Fruit fly (Drosophila melanogaster) whole organism, embryonic: ENCODE data around the gene Papss.

Experiments used
- CG10462 ChIP-seq: fragments of 200-800 bp; sonication (Bioruptor generic); optimal IDR thresholded peaks from 2 replicates; lab custom pipeline; 2016; ENCODE audit warnings: missing biosample characterization, missing genetic modification characterization
- CG10979 ChIP-seq: fragments of 200-800 bp; sonication (Bioruptor generic); optimal IDR thresholded peaks from 2 replicates; lab custom pipeline; 2018; ENCODE audit warnings: missing biosample characterization, mild to moderate bottlenecking, missing genetic modification characterization, moderate library complexity
- CG11695 ChIP-seq: fragments of 200-800 bp; sonication (Bioruptor generic); IDR thresholded peaks from 3 replicates; pipeline ENCODE4 v1.3.6; 2022; ENCODE audit warnings: missing biosample characterization, missing genetic modification characterization
- CG11696 ChIP-seq: fragments of 200-800 bp; sonication (Bioruptor generic); IDR thresholded peaks from 2 replicates; pipeline ENCODE4 v1.3.6; 2022; ENCODE audit warnings: missing biosample characterization, missing genetic modification characterization
- CG1233 ChIP-seq: fragments of 200-800 bp; sonication (Bioruptor generic); optimal IDR thresholded peaks from 4 replicates; lab custom pipeline; 2018; ENCODE audit warnings: missing biosample characterization, mild to moderate bottlenecking, missing genetic modification characterization
- CG13296 ChIP-seq: fragments of 200-800 bp; sonication (Bioruptor generic); optimal IDR thresholded peaks from 3 replicates; lab custom pipeline; 2018; ENCODE audit warnings: missing biosample characterization, mild to moderate bottlenecking, missing genetic modification characterization
- CG14014 ChIP-seq: fragments of 200-800 bp; sonication (Bioruptor generic); IDR thresholded peaks from 2 replicates; pipeline ENCODE4 v1.3.6; 2022; ENCODE audit warnings: missing biosample characterization, missing genetic modification characterization
- CG14441 ChIP-seq: fragments of 200-800 bp; sonication (Bioruptor generic); IDR thresholded peaks from 2 replicates; pipeline ENCODE4 v1.3.6; 2022; ENCODE audit warnings: missing biosample characterization, missing genetic modification characterization
- CG17829 ChIP-seq: fragments of 200-800 bp; optimal IDR thresholded peaks from 2 replicates; lab custom pipeline; 2019; ENCODE audit warnings: missing biosample characterization, mild to moderate bottlenecking, missing genetic modification characterization, moderate library complexity
- CG2120 ChIP-seq: fragments of 200-800 bp; sonication (Bioruptor generic); optimal IDR thresholded peaks from 3 replicates; lab custom pipeline; 2016; ENCODE audit warnings: missing biosample characterization, missing genetic modification characterization
- CG32772 ChIP-seq: fragments of 200-800 bp; sonication (Bioruptor generic); IDR thresholded peaks from 2 replicates; pipeline ENCODE4 v1.3.6; 2022; ENCODE audit warnings: missing biosample characterization, missing genetic modification characterization
- CG3407 ChIP-seq: fragments of 200-800 bp; sonication (Bioruptor generic); optimal IDR thresholded peaks from 2 replicates; lab custom pipeline; 2018; ENCODE audit warnings: missing biosample characterization, mild to moderate bottlenecking, missing genetic modification characterization
- CG6683 ChIP-seq: fragments of 200-800 bp; sonication (Bioruptor generic); optimal IDR thresholded peaks from 2 replicates; lab custom pipeline; 2017; ENCODE audit warnings: missing biosample characterization, mild to moderate bottlenecking, missing genetic modification characterization, missing genetic modification reagents
- CG6689 ChIP-seq: fragments of 200-800 bp; sonication (Bioruptor generic); IDR thresholded peaks from 2 replicates; pipeline ENCODE4 v1.3.6; 2022; ENCODE audit warnings: missing biosample characterization, missing genetic modification characterization
- CG6854 ChIP-seq: fragments of 200-800 bp; sonication (Bioruptor generic); optimal IDR thresholded peaks from 3 replicates; lab custom pipeline; 2017; ENCODE audit warnings: missing biosample characterization, mild to moderate bottlenecking, missing genetic modification characterization
- CG7372 ChIP-seq: fragments of 200-800 bp; sonication (Bioruptor generic); IDR thresholded peaks from 2 replicates; pipeline ENCODE4 v1.3.6; 2022; ENCODE audit warnings: missing biosample characterization, missing genetic modification characterization
- CG7786 ChIP-seq: fragments of 200-800 bp; sonication (Bioruptor generic); optimal IDR thresholded peaks from 2 replicates; lab custom pipeline; 2016; ENCODE audit warnings: missing biosample characterization, missing genetic modification characterization
- CG7839 ChIP-seq: fragments of 200-800 bp; sonication (Bioruptor generic); optimal IDR thresholded peaks from 3 replicates; lab custom pipeline; 2018; ENCODE audit warnings: missing biosample characterization, mild to moderate bottlenecking, missing genetic modification characterization, moderate library complexity
- CG7963 ChIP-seq: fragments of 200-800 bp; sonication (Bioruptor generic); IDR thresholded peaks from 3 replicates; pipeline ENCODE4 v1.3.6; 2022; ENCODE audit warnings: missing biosample characterization, missing genetic modification characterization; ENCODE audit not compliant: partially characterized antibody
- CG8765 ChIP-seq: fragments of 200-800 bp; sonication (Bioruptor generic); IDR thresholded peaks from 2 replicates; pipeline ENCODE4 v1.3.6; 2022; ENCODE audit warnings: missing biosample characterization, missing genetic modification characterization
- CG8944 ChIP-seq: fragments of 200-800 bp; sonication (Bioruptor generic); optimal IDR thresholded peaks from 3 replicates; lab custom pipeline; 2016; ENCODE audit warnings: missing biosample characterization, missing genetic modification characterization
- CG9932 ChIP-seq: fragments of 200-800 bp; sonication (Bioruptor generic); IDR thresholded peaks from 2 replicates; pipeline ENCODE4 v1.3.6; 2022; ENCODE audit warnings: missing biosample characterization, missing genetic modification characterization
- Dip2 ChIP-seq: fragments of 200-800 bp; sonication (Bioruptor generic); IDR thresholded peaks from 2 replicates; pipeline ENCODE4 v1.3.6; 2022; ENCODE audit warnings: missing biosample characterization, missing genetic modification characterization
- Fer1 ChIP-seq: fragments of 200-800 bp; sonication (Bioruptor generic); optimal IDR thresholded peaks from 2 replicates; lab custom pipeline; 2017; ENCODE audit warnings: missing biosample characterization, mild to moderate bottlenecking, missing genetic modification characterization
- HLH3B ChIP-seq: fragments of 200-800 bp; sonication (Bioruptor generic); IDR thresholded peaks from 2 replicates; pipeline ENCODE4 v1.3.6; 2022; ENCODE audit warnings: missing biosample characterization, missing genetic modification characterization
- Mad ChIP-seq: fragments of 200-800 bp; sonication (Bioruptor generic); optimal IDR thresholded peaks from 2 replicates; lab custom pipeline; 2016; ENCODE audit warnings: missing biosample characterization, missing genetic modification characterization
- PHDP ChIP-seq: fragments of 200-800 bp; sonication (Bioruptor generic); optimal IDR thresholded peaks from 3 replicates; lab custom pipeline; 2018; ENCODE audit warnings: missing biosample characterization, mild to moderate bottlenecking, missing genetic modification characterization, moderate library complexity
- Ssrp ChIP-seq: fragments of 200-800 bp; sonication (Bioruptor generic); optimal IDR thresholded peaks from 2 replicates; lab custom pipeline; 2018; ENCODE audit warnings: missing biosample characterization, mild to moderate bottlenecking, missing genetic modification characterization, moderate library complexity
- Trl ChIP-seq, 3 experiments: fragments of >200 bp in 2 of 3; fragments of 200-800 bp in 1 of 3; sonication (Bioruptor generic) in 1 of 3; optimal IDR thresholded peaks; 2 replicates in 1 of 3; 3 replicates in 2 of 3; lab custom pipeline; 2016 to 2017; ENCODE audit warnings: missing biosample characterization in 1 of 3, missing genetic modification characterization in 1 of 3
- az2 ChIP-seq: fragments of 200-800 bp; sonication (Bioruptor generic); optimal IDR thresholded peaks from 3 replicates; lab custom pipeline; 2016; ENCODE audit warnings: missing biosample characterization, missing genetic modification characterization
- dpn ChIP-seq, 2 experiments: fragments of 200-800 bp; sonication (Bioruptor generic); optimal IDR thresholded peaks; 3 replicates each; lab custom pipeline; 2016; ENCODE audit warnings: missing biosample characterization in 2 of 2, missing genetic modification characterization in 2 of 2
- fd96Cb ChIP-seq: fragments of 200-800 bp; sonication (Bioruptor generic); optimal IDR thresholded peaks from 2 replicates; lab custom pipeline; 2018; ENCODE audit warnings: missing biosample characterization, mild to moderate bottlenecking, missing genetic modification characterization, moderate library complexity
- gcm2 ChIP-seq: fragments of 200-800 bp; sonication (Bioruptor generic); optimal IDR thresholded peaks from 2 replicates; lab custom pipeline; 2016; ENCODE audit warnings: missing biosample characterization, missing genetic modification characterization
- gem ChIP-seq: fragments of 200-800 bp; sonication (Bioruptor generic); optimal IDR thresholded peaks from 2 replicates; lab custom pipeline; 2019; ENCODE audit warnings: missing biosample characterization, mild to moderate bottlenecking, missing genetic modification characterization, moderate library complexity
- ham ChIP-seq: fragments of 200-800 bp; sonication (Bioruptor generic); IDR thresholded peaks from 2 replicates; pipeline ENCODE4 v1.3.6; 2022; ENCODE audit warnings: missing biosample characterization, missing genetic modification characterization
- ind ChIP-seq: fragments of 200-800 bp; sonication (Bioruptor generic); optimal IDR thresholded peaks from 3 replicates; lab custom pipeline; 2016; ENCODE audit warnings: missing biosample characterization, missing genetic modification characterization
- lab ChIP-seq: fragments of 200-800 bp; sonication (Bioruptor generic); optimal IDR thresholded peaks from 3 replicates; lab custom pipeline; 2017; ENCODE audit warnings: missing biosample characterization, missing genetic modification characterization, mild to moderate bottlenecking, moderate library complexity, missing genetic modification reagents
- oc ChIP-seq: fragments of 200-800 bp; sonication (Bioruptor generic); optimal IDR thresholded peaks from 2 replicates; lab custom pipeline; 2018; ENCODE audit warnings: missing biosample characterization, mild to moderate bottlenecking, missing genetic modification characterization, moderate library complexity
- otp ChIP-seq: fragments of 200-800 bp; sonication (Bioruptor generic); IDR thresholded peaks from 3 replicates; pipeline ENCODE4, ENCODE4 v1.3.6; 2022; ENCODE audit warnings: missing biosample characterization, missing genetic modification characterization
- pnt ChIP-seq: fragments of 200-800 bp; sonication (Bioruptor generic); optimal IDR thresholded peaks from 3 replicates; lab custom pipeline; 2016; ENCODE audit warnings: missing biosample characterization, missing genetic modification characterization
- row ChIP-seq: fragments of 200-800 bp; sonication (Bioruptor generic); IDR thresholded peaks from 3 replicates; pipeline ENCODE4 v1.3.6; 2022; ENCODE audit warnings: missing biosample characterization, missing genetic modification characterization
- sim ChIP-seq: fragments of 200-800 bp; sonication (Bioruptor generic); IDR thresholded peaks from 2 replicates; pipeline ENCODE4 v1.3.6; 2022; ENCODE audit warnings: missing biosample characterization, missing genetic modification characterization
- tin ChIP-seq: fragments of 200-800 bp; sonication (Bioruptor generic); optimal IDR thresholded peaks from 3 replicates; lab custom pipeline; 2016; ENCODE audit warnings: missing biosample characterization, missing genetic modification characterization
- tio ChIP-seq: fragments of 200-800 bp; sonication (Bioruptor generic); optimal IDR thresholded peaks from 2 replicates; lab custom pipeline; 2017; ENCODE audit warnings: missing biosample characterization, missing genetic modification characterization, inconsistent platforms
- trem ChIP-seq: fragments of 200-800 bp; optimal IDR thresholded peaks from 3 replicates; lab custom pipeline; 2019; ENCODE audit warnings: missing biosample characterization, mild to moderate bottlenecking, missing genetic modification characterization, moderate library complexity
- tup ChIP-seq: fragments of 200-800 bp; sonication (Bioruptor generic); optimal IDR thresholded peaks from 2 replicates; lab custom pipeline; 2016; ENCODE audit warnings: missing biosample characterization, mild to moderate bottlenecking, missing genetic modification characterization, moderate library complexity
- zen ChIP-seq: fragments of 200-800 bp; sonication (Bioruptor generic); optimal IDR thresholded peaks from 3 replicates; lab custom pipeline; 2018; ENCODE audit warnings: missing biosample characterization, mild to moderate bottlenecking, missing genetic modification characterization, moderate library complexity

Gene Papss

DNA sequence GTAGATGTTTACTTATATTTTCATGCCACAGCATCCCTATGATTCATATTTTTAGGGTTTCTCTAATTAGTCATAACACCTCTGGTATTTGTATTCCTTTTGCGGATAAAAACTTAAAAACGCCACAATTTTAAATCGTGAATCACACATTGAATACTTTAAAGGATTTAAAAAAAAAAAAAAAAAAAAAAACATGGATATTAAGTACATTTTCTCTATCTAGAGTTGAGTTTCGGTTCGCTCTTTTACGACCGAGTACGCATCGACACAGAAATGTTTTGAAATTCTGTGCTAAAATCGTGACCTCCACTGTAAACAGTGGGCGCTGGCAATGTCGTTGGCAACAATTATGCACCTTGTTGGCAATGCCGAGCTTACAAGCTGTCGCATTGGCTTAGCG lies 60.3 kb downstream of the Papss start (continued):
- TF ChIP-seq oc (tag; lab: Kevin White, UChicago) (no peak), Dip2 (GFP tag; lab: Robert Waterston, UW) (no peak), HLH3B (GFP tag; lab: Robert Waterston, UW) (no peak), gcm2 (GFP tag; lab: Kevin White, UChicago) (no peak), PHDP (tag; lab: Kevin White, UChicago) (no peak), Trl (optimal IDR thresholded peaks at IDR 0.05; lab: Kevin White, UChicago) (no peak), Trl (GFP tag; optimal IDR thresholded peaks at IDR 0.05; lab: Kevin White, UChicago) (peak; percentile 4), CG11696 (peak; percentile 81), CG11695 (GFP tag; lab: Robert Waterston, UW) (0 out of 3 replicates have a peak, but pooled peaks have one; percentile 8), CG14014 (GFP tag; lab: Robert Waterston, UW) (peak; percentile 23; the same call in 1 of the 2 replicates), CG13296 (GFP tag; lab: Kevin White, UChicago) (no peak), ham (GFP tag; lab: Robert Waterston, UW) (no peak), gem (tag; lab: Kevin White, UChicago) (peak; percentile 28), CG3407 (no peak), CG2120 (GFP tag; lab: Kevin White, UChicago) (peak; percentile 51), trem (tag; lab: Kevin White, UChicago) (no peak), CG17829 (tag; lab: Kevin White, UChicago) (no peak), CG9932 (GFP tag; lab: Robert Waterston, UW) (peak; percentile 41), ind (GFP tag; lab: Kevin White, UChicago) (no peak), sim (GFP tag; lab: Robert Waterston, UW) (no peak), CG7786 (GFP tag; lab: Kevin White, UChicago) (peak; percentile 24), tup (GFP tag; lab: Kevin White, UChicago) (no peak), Ssrp (tag; lab: Kevin White, UChicago) (no peak), otp (GFP tag; lab: Robert Waterston, UW) (0 out of 3 replicates have a peak, but pooled peaks have one; percentile 14), tin (GFP tag; lab: Kevin White, UChicago) (no peak), dpn (GFP tag; optimal IDR thresholded peaks at IDR 0.05; lab: Kevin White, UChicago) (peak in 1 of 2 experiments; percentile 13), az2 (GFP tag; lab: Kevin White, UChicago) (peak; percentile 17), CG1233 (GFP tag; lab: Kevin White, UChicago) (no peak), zen (no peak), fd96Cb (tag; lab: Kevin White, UChicago) (no peak), Fer1 (GFP tag; lab: Kevin White, UChicago) (no peak), Mad (GFP tag; lab: Kevin White, UChicago) (no peak)

dm6 chr3L:19906148-19906752 lies 61.2 kb downstream of the Papss start:
- no peak for TF ChIP-seq CG6683
- no peak for TF ChIP-seq CG14441
- TF ChIP-seq CG7963 (GFP tag; lab: Robert Waterston, UW), result no peak
- peak; percentile 7 for TF ChIP-seq tio (GFP tag; lab: Kevin White, UChicago)
- no peak for TF ChIP-seq CG32772
- TF ChIP-seq lab (GFP tag; lab: Kevin White, UChicago), result no peak
- TF ChIP-seq CG7839 (tag; lab: Kevin White, UChicago), result no peak
- TF ChIP-seq CG8765 (GFP tag; lab: Robert Waterston, UW), result no peak
- TF ChIP-seq pnt, result no peak
- peak; percentile 28 for TF ChIP-seq CG6854 (GFP tag; lab: Kevin White, UChicago)
- TF ChIP-seq CG10979 (tag; lab: Kevin White, UChicago), result no peak
- no peak for TF ChIP-seq tup (GFP tag; lab: Kevin White, UChicago)
- TF ChIP-seq CG6689, result no peak
- no peak for TF ChIP-seq CG10462
- TF ChIP-seq CG7372 (GFP tag; lab: Robert Waterston, UW), result no peak
- no peak for TF ChIP-seq CG8944 (GFP tag; lab: Kevin White, UChicago)
- TF ChIP-seq row (GFP tag; lab: Robert Waterston, UW), result 0 out of 3 replicates have a peak, but pooled peaks have one; percentile 13
- TF ChIP-seq Trl (optimal IDR thresholded peaks at IDR 0.05; lab: Kevin White, UChicago), result peak in 1 of 2 experiments; percentile 29
- no peak for TF ChIP-seq Trl (GFP tag; optimal IDR thresholded peaks at IDR 0.05; lab: Kevin White, UChicago)
